Worm (Caenorhabditis elegans) whole organism, dauer: ENCODE measurements around the gene samt-1.
"Not testable (repeated sequence)": the region's sequence is repeated elsewhere in the genome, so short reads cannot be mapped to it uniquely, and the experiment has no call there.

Experiments
- unc-62 ChIP-seq: sonication (generic microtip); optimal IDR thresholded peaks from 2 replicates; lab custom pipeline; 2017; ENCODE audit warnings: missing biosample characterization, missing genetic modification reagents, missing genetic modification characterization

samt-1 gene

ce11 chrIV:2931228-2931627 lies at the start of gene samt-1:
samt-1 (plus strand) TSS chrIV:2931403.
- TF ChIP-seq unc-62 = no peak

- TF ChIP-seq unc-62 = no peak
Measured at ce11 chrIV:2885260-2885659, 45.9 kb upstream of the samt-1 start.

- TF ChIP-seq unc-62 = no peak
Measured at ce11 chrIV:2886655-2887054, 44.5 kb upstream of the samt-1 start, which contains the start of gene dml-1. dml-1 (plus strand) TSS chrIV:2886955.

ce11 chrIV:2887245-2887644 lies 44.0 kb upstream of the samt-1 start:
- no peak for TF ChIP-seq unc-62

- TF ChIP-seq unc-62 = no peak
Measured at ce11 chrIV:2888496-2889101, 42.6 kb upstream of the samt-1 start.

ce11 chrIV:2890401-2890952 lies 40.7 kb upstream of the samt-1 start, which contains the start of the genes nprt-1 and dib-1:
nprt-1 (minus strand) TSS chrIV:2890451.
dib-1 (plus strand) TSS chrIV:2890882.
- TF ChIP-seq unc-62 = no peak

ce11 chrIV:2891535-2892233 lies 39.5 kb upstream of the samt-1 start:
- TF ChIP-seq unc-62 = no peak

ce11 chrIV:2892395-2892786 lies 38.8 kb upstream of the samt-1 start, which contains the start of gene Y54G2A.18:
Y54G2A.18 (minus strand) TSS chrIV:2892495.
- no peak for TF ChIP-seq unc-62

ce11 chrIV:2892787-2893485 lies 38.3 kb upstream of the samt-1 start:
- TF ChIP-seq unc-62 = no peak

- TF ChIP-seq unc-62 = no peak
Measured at ce11 chrIV:2893486-2893842, 37.7 kb upstream of the samt-1 start.

ce11 chrIV:2894630-2895029 lies 36.6 kb upstream of the samt-1 start, which contains the start of gene Y54G2A.19:
Y54G2A.19 (minus strand) TSS chrIV:2894730.
- TF ChIP-seq unc-62 = not testable (repeated sequence)

- no peak for TF ChIP-seq unc-62
Measured at ce11 chrIV:2897644-2898160, 33.5 kb upstream of the samt-1 start, which contains the start of gene Y54G2A.36. Y54G2A.36 (plus strand) TSS chrIV:2897694.

ce11 chrIV:2914545-2914944 lies 16.7 kb upstream of the samt-1 start:
- no peak for TF ChIP-seq unc-62

- TF ChIP-seq unc-62 = no peak
Measured at ce11 chrIV:2916043-2916442, 15.2 kb upstream of the samt-1 start.

- TF ChIP-seq unc-62 = not testable (repeated sequence)
Measured at ce11 chrIV:2917729-2918128, 13.5 kb upstream of the samt-1 start, which contains the start of gene Y54G2A.50. Y54G2A.50 (plus strand) TSS chrIV:2918029.

- no peak for TF ChIP-seq unc-62
Measured at ce11 chrIV:2922196-2922595, 9.0 kb upstream of the samt-1 start, which contains the start of gene fbxc-45. fbxc-45 (minus strand) TSS chrIV:2922243.

- TF ChIP-seq unc-62 = no peak
Measured at ce11 chrIV:2925591-2925990, 5.6 kb upstream of the samt-1 start, which contains the start of gene ubc-13. ubc-13 (minus strand) TSS chrIV:2925691.
